Worm (Caenorhabditis elegans) whole organism, young adult: Measurements from ENCODE around the gene C17B7.8.
A peak's percentile ranks its signal among the peaks of the same experiment; 100 is the strongest.

Experiments used
- B0261.1 ChIP-seq: sonication (generic microtip); optimal IDR thresholded peaks from 2 replicates; lab custom pipeline; 2016; ENCODE audit warnings: mild to moderate bottlenecking, missing genetic modification characterization, moderate library complexity, missing compliant biosample characterization
- C17E4.6 ChIP-seq: fragments of 200-800 bp; sonication (Bioruptor generic); IDR thresholded peaks from 2 replicates; pipeline ENCODE4 v1.3.6; 2022; ENCODE audit warnings: missing genetic modification reagents, missing genetic modification characterization, missing compliant biosample characterization
- F22D6.2 ChIP-seq: sonication (generic microtip); optimal IDR thresholded peaks from 2 replicates; lab custom pipeline; 2016; ENCODE audit warnings: mild to moderate bottlenecking, missing genetic modification characterization, missing compliant biosample characterization
- F33H1.4 ChIP-seq: fragments of 200-800 bp; sonication (Bioruptor generic); IDR thresholded peaks from 2 replicates; pipeline ENCODE4 v1.3.6; 2022; ENCODE audit warnings: missing genetic modification reagents, missing genetic modification characterization, missing compliant biosample characterization
- F52B5.7 ChIP-seq: sonication (generic microtip); optimal IDR thresholded peaks from 2 replicates; lab custom pipeline; 2016; ENCODE audit warnings: mild to moderate bottlenecking, missing genetic modification characterization, missing compliant biosample characterization
- K11D2.4 ChIP-seq: fragments of 200-800 bp; sonication (Bioruptor generic); IDR thresholded peaks from 2 replicates; pipeline ENCODE4 v1.3.6; 2022; ENCODE audit warnings: missing genetic modification reagents, missing genetic modification characterization, missing compliant biosample characterization
- Y79H2A.3 ChIP-seq: fragments of 200-800 bp; sonication (Bioruptor generic); conservative IDR thresholded peaks from 2 replicates; pipeline ENCODE4 v1.3.6; 2022; ENCODE audit warnings: missing genetic modification reagents, missing genetic modification characterization, missing compliant biosample characterization
- Y95B8A.8 ChIP-seq: fragments of 200-800 bp; sonication (Bioruptor generic); IDR thresholded peaks from 2 replicates; pipeline ENCODE4 v1.3.6; 2022; ENCODE audit warnings: missing genetic modification reagents, missing genetic modification characterization, missing compliant biosample characterization
- aptf-3 ChIP-seq: fragments of 200-800 bp; sonication (Bioruptor generic); IDR thresholded peaks from 2 replicates; pipeline ENCODE4 v1.3.6; 2022; ENCODE audit warnings: missing genetic modification characterization, missing compliant biosample characterization
- attf-6 ChIP-seq: fragments of 200-800 bp; sonication (Bioruptor generic); IDR thresholded peaks from 2 replicates; pipeline ENCODE4 v1.3.6; 2022; ENCODE audit warnings: missing genetic modification reagents, missing genetic modification characterization, missing compliant biosample characterization
- bed-1 ChIP-seq: fragments of 200-800 bp; sonication (Bioruptor generic); IDR thresholded peaks from 2 replicates; pipeline ENCODE4 v1.3.6; 2022; ENCODE audit warnings: missing genetic modification reagents, missing genetic modification characterization, missing compliant biosample characterization
- ceh-58 ChIP-seq: fragments of 200-800 bp; sonication (Bioruptor generic); IDR thresholded peaks from 2 replicates; pipeline ENCODE4 v1.3.6; 2022; ENCODE audit warnings: missing genetic modification characterization, missing compliant biosample characterization
- dox-1 ChIP-seq: fragments of 200-800 bp; sonication (Bioruptor generic); IDR thresholded peaks from 2 replicates; pipeline ENCODE4 v1.3.6; 2022; ENCODE audit warnings: missing genetic modification reagents, missing genetic modification characterization, missing compliant biosample characterization
- ekl-4 ChIP-seq: fragments of 200-800 bp; sonication (Bioruptor generic); IDR thresholded peaks from 2 replicates; pipeline ENCODE4 v1.3.6; 2022; ENCODE audit warnings: missing genetic modification reagents, missing genetic modification characterization, missing compliant biosample characterization
- hmg-1.2 ChIP-seq: fragments of 200-800 bp; sonication (Bioruptor generic); IDR thresholded peaks from 2 replicates; pipeline ENCODE4 v1.3.6; 2022; ENCODE audit warnings: missing genetic modification reagents, missing genetic modification characterization, missing compliant biosample characterization
- lin-35 ChIP-seq, 3 experiments: fragments of 150-350 bp in 2 of 3; sonication (generic microtip) in 1 of 3; optimal IDR thresholded peaks; 2 replicates each; lab custom pipeline; 2014 to 2018; ENCODE audit warnings: missing biosample characterization in 3 of 3, missing genetic modification characterization in 3 of 3, missing genetic modification reagents in 3 of 3
- lin-54 ChIP-seq: fragments of 200-800 bp; sonication (Bioruptor generic); optimal IDR thresholded peaks from 2 replicates; lab custom pipeline; 2018; ENCODE audit warnings: mild to moderate bottlenecking, missing genetic modification characterization, missing compliant biosample characterization
- lir-1 ChIP-seq: fragments of 200-800 bp; sonication (Bioruptor generic); conservative IDR thresholded peaks from 2 replicates; pipeline ENCODE4 v1.3.6; 2022; ENCODE audit warnings: missing genetic modification reagents, missing genetic modification characterization, missing compliant biosample characterization
- mel-28 ChIP-seq: sonication (generic microtip); optimal IDR thresholded peaks from 2 replicates; lab custom pipeline; 2016; ENCODE audit warnings: borderline replicate concordance, mild to moderate bottlenecking, missing genetic modification characterization, missing compliant biosample characterization
- mes-4 ChIP-seq: sonication (generic microtip); optimal IDR thresholded peaks from 2 replicates; lab custom pipeline; 2016; ENCODE audit warnings: missing genotype, missing genetic modification characterization, missing compliant biosample characterization
- nhr-80 ChIP-seq: sonication (generic microtip); optimal IDR thresholded peaks from 2 replicates; lab custom pipeline; 2016; ENCODE audit warnings: missing genetic modification characterization, missing compliant biosample characterization
- sdz-38 ChIP-seq: sonication (generic microtip); optimal IDR thresholded peaks from 2 replicates; lab custom pipeline; 2016; ENCODE audit warnings: missing genotype, missing genetic modification characterization, missing compliant biosample characterization
- snpc-1.1 ChIP-seq: sonication (generic microtip); optimal IDR thresholded peaks from 2 replicates; lab custom pipeline; 2017; ENCODE audit warnings: missing genetic modification characterization, mild to moderate bottlenecking, missing compliant biosample characterization, antibody characterized with exemption, moderate library complexity, missing genotype, missing genetic modification reagents; ENCODE audit not compliant: insufficient read depth
- somi-1 ChIP-seq: fragments of 200-800 bp; sonication (Bioruptor generic); optimal IDR thresholded peaks from 2 replicates; lab custom pipeline; 2018; ENCODE audit warnings: mild to moderate bottlenecking, missing genetic modification characterization, missing compliant biosample characterization
- unc-62 ChIP-seq: fragments of 150-350 bp; optimal IDR thresholded peaks from 2 replicates; lab custom pipeline; 2014; ENCODE audit warnings: missing biosample characterization, missing genetic modification reagents, missing genetic modification characterization
- zim-3 ChIP-seq: sonication (generic microtip); optimal IDR thresholded peaks from 2 replicates; lab custom pipeline; 2017; ENCODE audit warnings: mild to moderate bottlenecking, missing genetic modification characterization, moderate library complexity, missing compliant biosample characterization
- ztf-28 ChIP-seq: fragments of 200-800 bp; sonication (Bioruptor generic); IDR thresholded peaks from 2 replicates; pipeline ENCODE4 v1.3.6; 2022; ENCODE audit warnings: missing genetic modification reagents, missing genetic modification characterization, missing compliant biosample characterization
- ztf-6 ChIP-seq: fragments of 200-800 bp; sonication (Bioruptor generic); IDR thresholded peaks from 2 replicates; pipeline ENCODE4 v1.3.6; 2022; ENCODE audit warnings: missing genetic modification reagents, missing genetic modification characterization, missing compliant biosample characterization

Gene C17B7.8

DNA sequence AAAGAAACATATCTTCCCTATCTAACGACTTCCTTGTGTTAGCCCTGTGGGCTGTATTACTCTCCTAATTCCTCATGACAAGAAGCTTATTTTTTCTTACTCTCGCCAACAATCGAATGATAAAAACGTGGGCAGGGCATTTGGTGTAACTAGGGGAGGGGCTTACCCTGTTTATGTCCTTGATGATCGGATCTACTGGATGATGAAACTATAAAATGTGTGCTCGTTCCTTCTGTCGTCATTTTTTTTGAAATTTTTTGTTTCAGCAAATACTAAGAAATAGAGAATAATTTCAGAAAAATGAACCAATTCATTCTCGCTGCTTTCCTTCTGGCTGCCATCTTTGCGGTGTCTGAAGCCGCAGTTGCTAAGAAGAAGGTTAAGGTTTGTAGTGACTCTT lies 18.4 kb upstream of the C17B7.8 start, which contains the start of gene C17B7.3:
Gene C17B7.3, plus strand, starts transcription at position 301 of the 400 bp plus-strand sequence.
- no peak for TF ChIP-seq Y79H2A.3 (GFP tag; lab: Robert Waterston, UW)
- no peak for TF ChIP-seq attf-6 (GFP tag; lab: Robert Waterston, UW)
- no peak for TF ChIP-seq mes-4 (tag; lab: Kevin White, UChicago)
- TF ChIP-seq F22D6.2 (tag; lab: Kevin White, UChicago): no peak
- TF ChIP-seq sdz-38 (tag; lab: Kevin White, UChicago): no peak
- no peak for TF ChIP-seq F33H1.4
- TF ChIP-seq lin-54 (GFP tag; lab: Kevin White, UChicago): no peak
- no peak for TF ChIP-seq lin-35 (GFP tag; optimal IDR thresholded peaks at IDR 0.05; lab: Kevin White, UChicago)
- no peak for TF ChIP-seq somi-1 (GFP tag; lab: Kevin White, UChicago)
- no peak for TF ChIP-seq unc-62 (GFP tag; lab: Kevin White, UChicago)

ce11 chrV:3341906-3342305 lies 17.8 kb upstream of the C17B7.8 start, which contains the start of gene C17B7.10:
TSS of gene C17B7.10 (minus strand) at chrV:3342006.
- TF ChIP-seq C17E4.6 (GFP tag; lab: Robert Waterston, UW): 0 out of 2 replicates have a peak, but pooled peaks have one; percentile 30
- no peak for TF ChIP-seq ztf-28 (GFP tag; lab: Robert Waterston, UW)

DNA sequence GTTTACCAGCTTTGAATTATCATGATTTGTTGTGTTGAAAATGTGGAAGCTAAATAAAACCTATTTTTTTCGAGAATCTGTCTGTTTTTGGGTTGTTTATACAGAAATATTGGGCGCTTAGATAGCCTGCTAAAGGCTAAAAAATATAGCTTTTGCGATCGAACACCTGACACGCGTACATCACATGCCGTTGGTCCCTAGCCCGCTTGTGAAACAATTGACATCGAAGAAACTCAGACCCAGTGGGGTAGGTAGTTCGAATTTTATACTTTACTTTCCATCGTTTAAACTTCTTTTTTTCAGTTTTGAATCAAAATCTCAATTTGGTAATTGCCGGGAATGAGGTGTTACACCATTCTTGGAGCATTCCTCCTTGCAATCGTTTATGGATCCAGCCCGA lies 14.9 kb upstream of the C17B7.8 start, which contains the start of gene C17B7.4:
Gene C17B7.4, plus strand, starts transcription at position 301 of the 400 bp plus-strand sequence.
- TF ChIP-seq ceh-58 (GFP tag; lab: Robert Waterston, UW): no peak
- no peak for TF ChIP-seq bed-1

ce11 chrV:3333334-3333733 lies 9.3 kb upstream of the C17B7.8 start, which contains the start of gene C17B7.5:
TSS of gene C17B7.5 (plus strand) at chrV:3333634.
- TF ChIP-seq mes-4 (tag; lab: Kevin White, UChicago) (no peak), aptf-3 (GFP tag; lab: Robert Waterston, UW) (no peak), dox-1 (no peak), zim-3 (tag; lab: Kevin White, UChicago) (no peak), ztf-28 (GFP tag; lab: Robert Waterston, UW) (no peak), ekl-4 (GFP tag; lab: Robert Waterston, UW) (no peak), nhr-80 (tag; lab: Kevin White, UChicago) (no peak), K11D2.4 (GFP tag; lab: Robert Waterston, UW) (no peak), mel-28 (tag; lab: Kevin White, UChicago) (no peak), Y95B8A.8 (no peak)

- TF ChIP-seq B0261.1 (tag; lab: Kevin White, UChicago) (no peak), snpc-1.1 (no peak), hmg-1.2 (GFP tag; lab: Robert Waterston, UW) (no peak), F52B5.7 (tag; lab: Kevin White, UChicago) (no peak), ceh-58 (GFP tag; lab: Robert Waterston, UW) (no peak)
These were observed 7.9 kb upstream of the C17B7.8 start, which contains the start of gene C17B7.9 for ce11 chrV:3332023-3332422. TSS of gene C17B7.9 (minus strand) at chrV:3332123.

DNA sequence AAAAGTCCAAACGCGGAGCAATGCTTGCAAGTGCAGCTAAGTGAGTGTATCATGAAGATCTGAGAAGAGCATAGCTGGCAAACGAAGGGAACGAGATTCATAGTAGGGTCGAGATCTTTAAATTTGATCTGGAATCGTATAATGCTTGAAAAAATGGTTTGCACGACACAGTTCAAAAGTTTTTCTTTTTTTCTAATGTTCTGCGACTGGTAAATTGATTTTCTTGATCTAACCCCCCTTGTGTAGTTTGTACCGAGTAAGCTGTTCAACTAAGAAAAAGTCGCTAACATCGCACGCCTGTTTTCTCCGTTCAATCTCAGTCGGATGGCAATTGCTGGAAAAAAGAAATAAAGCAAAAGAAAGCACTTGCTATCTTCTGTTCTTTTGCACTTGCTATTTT lies 3.6 kb downstream of the C17B7.8 start, which contains the start of gene C17B7.14:
Gene C17B7.14, minus strand, starts transcription at position 101 of the 400 bp plus-strand sequence.
- no peak for TF ChIP-seq ztf-6 (GFP tag; lab: Robert Waterston, UW)

DNA sequence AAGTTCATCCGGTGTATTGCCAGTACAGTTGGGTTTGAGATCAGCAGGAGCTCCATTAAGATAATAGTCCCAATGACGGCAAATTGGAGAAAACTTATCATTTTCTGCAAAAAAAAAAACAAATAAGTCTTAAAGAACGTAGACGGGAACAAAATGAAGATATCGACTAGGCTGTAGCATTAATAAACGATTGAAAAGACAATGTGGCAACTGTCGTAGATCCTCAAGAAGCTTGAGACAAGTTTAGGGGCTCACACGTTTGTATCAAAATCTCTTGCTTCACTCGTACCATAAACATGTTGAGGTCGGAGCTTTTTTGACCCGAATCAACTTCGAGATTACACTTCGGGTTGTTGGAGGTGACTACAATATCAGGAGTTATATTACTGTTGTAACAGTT lies 4.1 kb downstream of the C17B7.8 start, which contains the start of gene F35F10.14:
Gene F35F10.14, minus strand, starts transcription at position 101 of the 400 bp plus-strand sequence.
- TF ChIP-seq ztf-28 (GFP tag; lab: Robert Waterston, UW): 0 out of 2 replicates have a peak, but pooled peaks have one; percentile 26
- TF ChIP-seq lir-1: no peak
